Fruit fly (Drosophila melanogaster) whole organism: ENCODE results near the gene CG34008.

Source experiments
- CG8478 ChIP-seq: fragments of >200 bp; optimal IDR thresholded peaks from 2 replicates; lab custom pipeline; 2018; ENCODE audit warnings: inconsistent platforms
- Dll ChIP-seq: fragments of >200 bp; optimal IDR thresholded peaks from 2 replicates; lab custom pipeline; 2017
- EcR ChIP-seq, 2 experiments: fragments of >200 bp; optimal IDR thresholded peaks; 2 replicates each; lab custom pipeline; 2017; ENCODE audit warnings: missing biosample characterization in 2 of 2, missing genetic modification characterization in 2 of 2, missing genetic modification reagents in 2 of 2
- pan ChIP-seq: fragments of >200 bp; optimal IDR thresholded peaks from 2 replicates; lab custom pipeline; 2017
- psq ChIP-seq: fragments of >200 bp; optimal IDR thresholded peaks from 2 replicates; lab custom pipeline; 2017
- usp ChIP-seq: fragments of >200 bp; optimal IDR thresholded peaks from 2 replicates; lab custom pipeline; 2017; ENCODE audit warnings: missing biosample characterization, missing genetic modification characterization, mixed read lengths

CG34008 gene

DNA sequence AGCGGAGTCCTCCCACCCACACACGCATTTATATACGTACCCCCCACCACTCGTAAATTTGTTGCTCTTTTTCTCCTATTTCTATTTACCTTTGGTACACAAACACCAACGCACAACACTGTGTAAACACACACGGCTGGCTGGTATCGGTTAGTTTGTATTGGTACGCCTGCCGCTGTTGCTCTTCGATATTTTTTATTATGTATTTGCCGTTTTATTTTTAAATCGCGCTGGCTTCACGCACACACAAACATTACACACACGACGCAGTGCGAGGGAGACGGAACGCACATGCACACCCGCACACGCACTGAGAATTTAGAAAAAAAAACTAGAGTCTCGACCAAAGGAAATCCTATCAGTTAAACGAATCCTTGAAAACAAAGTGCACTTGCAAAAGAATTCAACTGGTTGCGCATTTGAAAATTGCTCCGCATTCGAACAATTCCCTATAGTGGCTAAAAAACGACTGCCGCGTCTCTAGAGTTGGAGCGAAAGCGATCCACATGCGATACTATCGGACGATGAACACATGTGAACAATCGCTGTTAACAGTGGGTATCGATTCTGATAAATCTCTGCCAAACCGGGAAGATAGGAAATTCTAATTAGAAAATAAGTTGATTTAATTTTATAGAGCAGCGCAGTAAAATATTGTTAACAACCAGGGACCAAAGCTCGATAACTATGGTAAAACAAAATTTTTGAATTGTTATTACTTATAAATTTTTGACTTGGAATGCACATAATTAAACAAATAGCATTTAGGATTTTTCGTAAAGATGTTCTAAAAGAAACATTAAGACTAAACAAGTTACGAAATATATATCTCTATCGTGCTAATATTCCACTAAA lies 30.5 kb downstream of the CG34008 start:
- TF ChIP-seq usp (GFP tag; lab: Kevin White, UChicago) (no peak), CG8478 (lab: Kevin White, UChicago) (no peak), Dll (lab: Kevin White, UChicago) (no peak), psq (lab: Kevin White, UChicago) (no peak), pan (lab: Kevin White, UChicago) (no peak), EcR (GFP tag; optimal IDR thresholded peaks at IDR 0.05; lab: Kevin White, UChicago) (no peak)

DNA sequence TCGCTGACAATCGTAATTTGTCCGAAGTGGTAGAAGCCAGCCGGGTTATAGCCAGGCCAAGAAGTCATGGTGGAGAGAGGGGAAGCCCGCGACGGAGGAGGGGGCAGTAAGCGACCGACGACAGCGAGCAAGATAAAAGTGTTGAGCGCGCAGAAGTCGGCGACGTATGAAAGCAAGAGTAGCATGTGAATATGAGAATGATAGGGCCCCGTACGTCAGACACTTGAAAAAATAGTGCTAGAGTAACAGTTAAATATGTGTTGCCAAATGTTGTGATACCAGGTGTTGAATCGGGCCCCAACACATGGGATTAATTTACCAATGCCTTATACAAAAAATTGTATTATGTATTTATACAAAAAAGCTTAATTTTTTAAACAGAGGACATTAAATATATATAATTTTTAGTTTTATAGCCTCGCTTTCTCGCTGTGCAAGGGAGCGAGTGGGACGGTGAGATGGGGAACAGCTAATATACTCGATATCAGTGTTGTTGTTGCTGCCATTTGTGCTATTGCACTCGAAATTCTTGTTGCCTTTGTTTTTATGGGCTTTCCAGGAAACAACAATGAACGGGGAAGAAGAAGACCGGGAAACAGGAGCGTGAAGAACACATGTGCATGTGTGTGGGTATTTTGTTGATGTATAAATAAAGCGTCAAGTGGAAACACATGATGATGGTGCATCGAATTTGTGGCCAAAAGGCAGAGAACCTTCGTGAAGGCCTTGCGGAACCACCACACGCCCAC lies 31.3 kb downstream of the CG34008 start:
- TF ChIP-seq psq (lab: Kevin White, UChicago) (no peak), pan (lab: Kevin White, UChicago) (no peak), CG8478 (lab: Kevin White, UChicago) (no peak), usp (GFP tag; lab: Kevin White, UChicago) (no peak), Dll (lab: Kevin White, UChicago) (no peak), EcR (GFP tag; optimal IDR thresholded peaks at IDR 0.05; lab: Kevin White, UChicago) (no peak)

dm6 chr3R:20549017-20549854 lies 32.1 kb downstream of the CG34008 start:
- TF ChIP-seq pan (lab: Kevin White, UChicago) (no peak), Dll (lab: Kevin White, UChicago) (no peak), CG8478 (lab: Kevin White, UChicago) (no peak), psq (lab: Kevin White, UChicago) (no peak), EcR (GFP tag; optimal IDR thresholded peaks at IDR 0.05; lab: Kevin White, UChicago) (no peak), usp (GFP tag; lab: Kevin White, UChicago) (no peak)

dm6 chr3R:20548255-20548654 lies 33.1 kb downstream of the CG34008 start:
- TF ChIP-seq psq (lab: Kevin White, UChicago): no peak
- no peak for TF ChIP-seq EcR (GFP tag; optimal IDR thresholded peaks at IDR 0.05; lab: Kevin White, UChicago)
- no peak for TF ChIP-seq Dll (lab: Kevin White, UChicago)
- no peak for TF ChIP-seq pan (lab: Kevin White, UChicago)
- no peak for TF ChIP-seq usp (GFP tag; lab: Kevin White, UChicago)
- no peak for TF ChIP-seq CG8478 (lab: Kevin White, UChicago)

DNA sequence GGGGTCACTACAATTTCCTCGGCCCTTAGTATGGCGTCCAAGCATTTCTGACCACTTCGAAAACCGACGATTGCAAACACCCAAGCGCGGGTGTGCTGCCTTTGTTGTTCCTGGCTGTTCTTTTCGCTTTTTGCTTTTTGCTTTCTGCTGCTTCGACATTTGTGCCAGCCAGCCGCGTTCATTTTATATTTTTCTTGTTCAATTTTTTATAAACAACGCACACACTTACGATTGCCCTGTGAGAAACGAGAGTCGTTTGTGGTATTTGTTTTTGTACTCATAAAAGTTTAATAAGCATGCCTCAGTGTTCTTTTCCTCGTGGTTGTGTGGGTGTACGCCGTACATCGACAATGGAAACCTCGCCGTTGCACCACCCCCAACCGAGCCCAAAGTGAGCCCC lies 33.6 kb downstream of the CG34008 start:
- TF ChIP-seq Dll (lab: Kevin White, UChicago) (no peak), psq (lab: Kevin White, UChicago) (no peak), EcR (GFP tag; optimal IDR thresholded peaks at IDR 0.05; lab: Kevin White, UChicago) (no peak), pan (lab: Kevin White, UChicago) (no peak)

dm6 chr3R:20546662-20547620 lies 34.4 kb downstream of the CG34008 start:
- TF ChIP-seq usp (GFP tag; lab: Kevin White, UChicago): no peak
- no peak for TF ChIP-seq pan (lab: Kevin White, UChicago)
- no peak for TF ChIP-seq CG8478 (lab: Kevin White, UChicago)
- TF ChIP-seq psq (lab: Kevin White, UChicago): no peak
- TF ChIP-seq EcR (GFP tag; optimal IDR thresholded peaks at IDR 0.05; lab: Kevin White, UChicago): no peak
- TF ChIP-seq Dll (lab: Kevin White, UChicago): no peak

DNA sequence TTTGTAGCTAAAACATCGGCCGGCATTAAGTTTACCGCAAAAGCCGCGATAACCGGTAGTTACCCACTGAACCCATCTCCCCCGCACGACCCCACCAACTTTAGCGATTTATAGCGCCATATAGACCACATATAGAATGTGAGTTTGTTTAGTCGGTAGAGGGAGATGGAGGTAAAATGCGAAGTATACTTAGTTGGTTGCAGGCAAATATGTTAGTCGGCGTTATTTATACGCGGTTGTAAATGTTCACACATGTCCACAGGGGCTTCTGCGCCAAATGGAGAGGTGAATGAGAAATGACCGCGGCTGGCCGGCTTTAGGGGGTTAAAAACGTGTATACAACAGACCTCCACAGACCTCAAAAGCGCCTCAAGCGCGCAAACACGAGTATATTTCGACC lies 35.6 kb downstream of the CG34008 start:
- no peak for TF ChIP-seq EcR (GFP tag; optimal IDR thresholded peaks at IDR 0.05; lab: Kevin White, UChicago)
- TF ChIP-seq usp (GFP tag; lab: Kevin White, UChicago): no peak
- TF ChIP-seq pan (lab: Kevin White, UChicago): no peak
- no peak for TF ChIP-seq CG8478 (lab: Kevin White, UChicago)
- no peak for TF ChIP-seq psq (lab: Kevin White, UChicago)
- no peak for TF ChIP-seq Dll (lab: Kevin White, UChicago)

- TF ChIP-seq psq (lab: Kevin White, UChicago): no peak
- no peak for TF ChIP-seq usp (GFP tag; lab: Kevin White, UChicago)
- no peak for TF ChIP-seq Dll (lab: Kevin White, UChicago)
- TF ChIP-seq CG8478 (lab: Kevin White, UChicago): no peak
- no peak for TF ChIP-seq EcR (GFP tag; optimal IDR thresholded peaks at IDR 0.05; lab: Kevin White, UChicago)
- TF ChIP-seq pan (lab: Kevin White, UChicago): no peak
Measured at dm6 chr3R:20544952-20545351, 36.4 kb downstream of the CG34008 start.

DNA sequence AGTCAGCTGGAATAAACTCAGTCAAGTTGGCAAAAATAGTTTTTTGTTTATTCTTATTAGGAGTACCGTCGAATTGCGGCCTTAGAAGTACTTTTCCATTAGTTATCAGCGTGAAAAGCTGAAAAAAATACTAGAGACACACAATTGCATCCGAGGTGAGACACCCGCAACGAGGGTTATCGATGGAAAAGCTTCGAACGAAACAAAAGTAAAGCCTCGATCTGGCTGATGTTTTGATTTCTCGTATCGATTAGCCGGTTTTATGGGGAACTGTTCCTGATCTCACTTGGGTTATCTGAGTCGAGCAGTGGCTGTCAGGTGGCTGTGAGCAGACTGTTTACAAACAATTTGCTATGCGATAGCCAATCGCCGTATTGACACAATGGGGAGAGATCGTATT lies 37.6 kb downstream of the CG34008 start:
- TF ChIP-seq usp (GFP tag; lab: Kevin White, UChicago) (no peak), EcR (GFP tag; optimal IDR thresholded peaks at IDR 0.05; lab: Kevin White, UChicago) (no peak), Dll (lab: Kevin White, UChicago) (no peak), psq (lab: Kevin White, UChicago) (no peak), CG8478 (lab: Kevin White, UChicago) (no peak)
